Worm (Caenorhabditis elegans): ENCODE data around the gene K08E5.1.

K08E5.1 gene

ce11 chrIII:10123586-10124233, 22.9 kb downstream of the K08E5.1 start, which contains the start of gene ttll-4 (continued):
- no peak for TF ChIP-seq pqm-1 (tag; optimal IDR thresholded peaks at IDR 0.05)
- TF ChIP-seq sup-37 (GFP tag; optimal IDR thresholded peaks at IDR 0.05): no peak
- no peak for TF ChIP-seq Y116A8C.19 (tag; optimal IDR thresholded peaks at IDR 0.05; ENCODE audit: borderline replicate concordance)
- no peak for TF ChIP-seq hlh-17 (GFP tag; optimal IDR thresholded peaks at IDR 0.05; ENCODE audit: borderline replicate concordance)
- TF ChIP-seq snu-23 (GFP tag; optimal IDR thresholded peaks at IDR 0.05): peak; percentile 58
- no peak for TF ChIP-seq nhr-28 (tag; optimal IDR thresholded peaks at IDR 0.05)
- peak; percentile 43 to 55 for TF ChIP-seq lsy-2 (tag; optimal IDR thresholded peaks at IDR 0.05)
- TF ChIP-seq ets-5 (GFP tag; IDR thresholded peaks at IDR 0.05): no peak
- peak; percentile 58; the same call in 1 of the 2 replicates for TF ChIP-seq mab-9 (GFP tag; IDR thresholded peaks at IDR 0.05)
- TF ChIP-seq C34B4.2 (tag; optimal IDR thresholded peaks at IDR 0.05): no peak
- no peak for TF ChIP-seq irx-1 (tag; optimal IDR thresholded peaks at IDR 0.05)
- TF ChIP-seq snpc-4 (tag; optimal IDR thresholded peaks at IDR 0.05): no peak
- TF ChIP-seq nhr-12 (tag; optimal IDR thresholded peaks at IDR 0.05): no peak
- TF ChIP-seq egl-13 (tag; optimal IDR thresholded peaks at IDR 0.05): peak; percentile 59
- TF ChIP-seq fkh-10 (GFP tag; optimal IDR thresholded peaks at IDR 0.05): peak; percentile 48
- TF ChIP-seq elt-2 (tag; optimal IDR thresholded peaks at IDR 0.05): no peak
- TF ChIP-seq nhr-237 (tag; optimal IDR thresholded peaks at IDR 0.05): no peak
- TF ChIP-seq ztf-11 (tag; optimal IDR thresholded peaks at IDR 0.05): peak in 1 of 2 experiments; percentile 67
- no peak for TF ChIP-seq hpl-2 (GFP tag; optimal IDR thresholded peaks at IDR 0.05)
- TF ChIP-seq zag-1 (tag; optimal IDR thresholded peaks at IDR 0.05): no peak
- no peak for TF ChIP-seq sptf-1 (tag; optimal IDR thresholded peaks at IDR 0.05)
- TF ChIP-seq efl-3 (GFP tag; optimal IDR thresholded peaks at IDR 0.05): no peak
- no peak for TF ChIP-seq sox-4 (tag; optimal IDR thresholded peaks at IDR 0.05)
- no peak for TF ChIP-seq nhr-77 (tag; optimal IDR thresholded peaks at IDR 0.05)
- TF ChIP-seq mdl-1 (tag; optimal IDR thresholded peaks at IDR 0.05): no peak
- no peak for TF ChIP-seq ceh-90 (tag; optimal IDR thresholded peaks at IDR 0.05)
- peak; percentile 36 for TF ChIP-seq nhr-20 (tag; optimal IDR thresholded peaks at IDR 0.05)
- no peak for TF ChIP-seq fos-1 (tag; optimal IDR thresholded peaks at IDR 0.05)
- TF ChIP-seq xbp-1 (tag; optimal IDR thresholded peaks at IDR 0.05): peak; percentile 57
- no peak for TF ChIP-seq unc-30 (tag; optimal IDR thresholded peaks at IDR 0.05)
- no peak for TF ChIP-seq skn-1 (tag; optimal IDR thresholded peaks at IDR 0.05)
- TF ChIP-seq nhr-76 (tag; optimal IDR thresholded peaks at IDR 0.05): no peak
- TF ChIP-seq nhr-71 (tag; optimal IDR thresholded peaks at IDR 0.05): peak; percentile 81

- TF ChIP-seq lsy-2 (tag; optimal IDR thresholded peaks at IDR 0.05): peak in 1 of 2 experiments; percentile 28
- no peak for TF ChIP-seq lin-39 (tag; optimal IDR thresholded peaks at IDR 0.05)
- TF ChIP-seq mep-1 (tag; optimal IDR thresholded peaks at IDR 0.05): peak; percentile 2
- peak; percentile 6 for TF ChIP-seq dsc-1 (tag; optimal IDR thresholded peaks at IDR 0.05)
- TF ChIP-seq efl-1 (optimal IDR thresholded peaks at IDR 0.05): peak; percentile 13 to 28
- TF ChIP-seq efl-1 (GFP tag; optimal IDR thresholded peaks at IDR 0.05 in 1 of 2): peak; percentile 3 to 35
- TF ChIP-seq nhr-237 (tag; optimal IDR thresholded peaks at IDR 0.05): no peak
- TF ChIP-seq ets-5 (GFP tag; IDR thresholded peaks at IDR 0.05): no peak
- TF ChIP-seq ztf-11 (tag; optimal IDR thresholded peaks at IDR 0.05): peak in 1 of 2 experiments; percentile 6
- no peak for TF ChIP-seq nhr-28 (tag; optimal IDR thresholded peaks at IDR 0.05)
- no peak for TF ChIP-seq nhr-84 (tag; optimal IDR thresholded peaks at IDR 0.05)
- peak; percentile 15 for TF ChIP-seq F16B12.6 (tag; optimal IDR thresholded peaks at IDR 0.05)
- TF ChIP-seq ceh-82 (tag; optimal IDR thresholded peaks at IDR 0.05): peak in 1 of 3 experiments; percentile 15
- TF ChIP-seq rnt-1 (tag; optimal IDR thresholded peaks at IDR 0.05): peak; percentile 19
- TF ChIP-seq alr-1 (tag; optimal IDR thresholded peaks at IDR 0.05; ENCODE audit: borderline replicate concordance): no peak
- TF ChIP-seq lir-3 (tag; optimal IDR thresholded peaks at IDR 0.05; ENCODE audit: poor library complexity): peak; percentile 32
- no peak for TF ChIP-seq nhr-90 (tag; optimal IDR thresholded peaks at IDR 0.05; ENCODE audit: poor library complexity)
- peak; percentile 59 for TF ChIP-seq lin-14 (GFP tag; optimal IDR thresholded peaks at IDR 0.05)
Measured at ce11 chrIII:10120076-10120831, 26.3 kb downstream of the K08E5.1 start, which contains the start of the genes gtf-2H3 and ham-3. Gene gtf-2H3, minus strand, starts transcription at chrIII:10120148. Gene ham-3, plus strand, starts transcription at chrIII:10120781.

All from whole organism, L1 larva.